Fruit fly (Drosophila melanogaster) S2 (cell line): Measurements from ENCODE around the gene Nup107.

Experiments used
- CG8478 ChIP-seq: fragments of >200 bp; optimal IDR thresholded peaks from 2 replicates; lab custom pipeline; 2018
- CTCF ChIP-seq, 2 experiments: fragments of >200 bp; optimal IDR thresholded peaks; 2 replicates each; lab custom pipeline; 2018

DNA sequence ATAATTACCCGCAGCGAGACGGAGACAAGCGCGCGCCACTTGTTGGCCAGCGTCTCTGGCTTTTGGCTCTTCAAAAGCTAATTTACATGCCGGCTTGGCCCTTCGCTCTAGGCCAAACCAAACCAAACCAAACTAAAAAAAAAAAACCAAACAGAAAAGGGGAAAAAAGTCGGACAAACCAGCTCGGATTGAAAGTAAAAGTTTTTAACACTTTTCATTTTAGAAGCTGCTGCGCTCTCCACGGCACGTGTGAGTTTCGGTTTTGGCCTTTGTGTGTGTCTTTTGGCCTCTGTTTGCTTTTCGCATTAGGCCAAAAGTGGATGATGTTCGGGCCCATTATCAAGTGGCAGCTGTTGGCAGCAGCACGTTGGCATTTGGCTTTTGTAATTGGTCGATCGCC lies 45.4 kb upstream of the Nup107 start:
- TF ChIP-seq CTCF (optimal IDR thresholded peaks at IDR 0.05; lab: Kevin White, UChicago) (no peak), CG8478 (no peak)
